Fruit fly (Drosophila melanogaster): Measurements from ENCODE around the gene CG31550.
A peak's percentile ranks its signal among the peaks of the same experiment; 100 is the strongest.

CG31550 gene

DNA sequence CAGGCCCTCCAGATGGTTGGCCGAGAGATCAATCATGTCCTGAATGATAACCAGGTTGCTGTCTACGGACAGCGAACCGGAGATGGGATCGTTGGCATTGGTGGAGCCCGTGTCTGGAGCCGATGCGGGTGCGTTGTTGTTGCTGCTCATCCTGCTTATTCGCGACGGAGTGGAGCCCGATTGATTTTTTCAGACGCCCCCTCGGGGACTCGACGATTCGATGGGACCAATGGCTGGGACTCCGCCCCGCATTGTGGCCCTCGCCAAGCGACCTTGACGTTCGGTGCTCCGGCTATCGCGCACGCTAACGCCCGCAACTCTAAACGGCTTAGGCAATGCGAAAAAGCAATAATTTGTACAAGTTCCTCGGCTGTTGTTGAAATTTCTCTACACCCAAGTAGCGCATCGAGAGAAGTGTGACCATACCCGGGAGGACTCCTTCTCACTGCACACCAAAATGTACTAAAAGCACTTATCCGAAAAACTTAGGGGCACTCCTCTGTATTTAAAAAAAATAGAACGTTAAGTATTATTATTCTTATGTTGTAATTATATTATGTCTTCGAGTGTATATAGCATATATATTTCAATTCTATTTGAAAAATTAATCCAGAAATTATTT is 1.7 kb upstream of the CG31550 start, which contains the start of gene ksr (continued):
- TF ChIP-seq HLH54F (GFP tag; optimal IDR thresholded peaks at IDR 0.05) (no peak), CG10267 (tag; optimal IDR thresholded peaks at IDR 0.05) (peak; percentile 74), slbo (GFP tag; IDR thresholded peaks at IDR 0.05) (peak; percentile 63), CG10565 (GFP tag; optimal IDR thresholded peaks at IDR 0.05) (no peak), sna (GFP tag; IDR thresholded peaks at IDR 0.05; ENCODE audit: partially characterized antibody) (peak; percentile 14; the same call in 1 of the 2 replicates), hkb (optimal IDR thresholded peaks at IDR 0.05) (no peak), hkb (GFP tag; IDR thresholded peaks at IDR 0.05) (0 out of 2 replicates have a peak, but pooled peaks have one; percentile 19), CG13894 (tag; optimal IDR thresholded peaks at IDR 0.05) (no peak), CG1233 (GFP tag; optimal IDR thresholded peaks at IDR 0.05) (no peak), Scr (GFP tag; IDR thresholded peaks at IDR 0.05; ENCODE audit: partially characterized antibody) (0 out of 2 replicates have a peak, but pooled peaks have one; percentile 11), Nf-YB (GFP tag; optimal IDR thresholded peaks at IDR 0.05) (no peak), Rfx (GFP tag; IDR thresholded peaks at IDR 0.05) (peak; percentile 17; the same call in 1 of the 2 replicates), trh (GFP tag; optimal IDR thresholded peaks at IDR 0.05) (no peak), pb (GFP tag; optimal IDR thresholded peaks at IDR 0.05) (no peak), CG4360 (GFP tag; IDR thresholded peaks at IDR 0.05) (peak; percentile 27; the same call in 1 of the 2 replicates), hb (GFP tag; IDR thresholded peaks at IDR 0.05; ENCODE audit: partially characterized antibody) (0 out of 3 replicates have a peak, but pooled peaks have one; percentile 17), HLH4C (GFP tag; IDR thresholded peaks at IDR 0.05; ENCODE audit: partially characterized antibody) (peak; percentile 35; the same call in 1 of the 3 replicates), CG13287 (GFP tag; IDR thresholded peaks at IDR 0.05; ENCODE audit: partially characterized antibody) (peak; percentile 21; the same call in 1 of the 2 replicates), CG42726 (GFP tag; IDR thresholded peaks at IDR 0.05; ENCODE audit: partially characterized antibody) (peak; percentile 57; the same call in 1 of the 2 replicates), dmrt11E (tag; optimal IDR thresholded peaks at IDR 0.05) (peak; percentile 50), CG12219 (GFP tag; optimal IDR thresholded peaks at IDR 0.05) (no peak), MESR4 (GFP tag; optimal IDR thresholded peaks at IDR 0.05) (peak; percentile 98), CG2116 (GFP tag; optimal IDR thresholded peaks at IDR 0.05) (peak; percentile 19), Jarid2 (GFP tag; optimal IDR thresholded peaks at IDR 0.05) (peak; percentile 2), Ada2b (GFP tag; IDR thresholded peaks at IDR 0.05) (no peak), CG13624 (GFP tag; optimal IDR thresholded peaks at IDR 0.05) (no peak), phol (tag; optimal IDR thresholded peaks at IDR 0.05) (peak; percentile 43), Xrp1 (GFP tag; IDR thresholded peaks at IDR 0.05) (peak; percentile 38; the same call in 1 of the 2 replicates), CG17328 (GFP tag; IDR thresholded peaks at IDR 0.05) (peak; percentile 36; the same call in 1 of the 2 replicates), CG14050 (GFP tag; IDR thresholded peaks at IDR 0.05) (peak; percentile 16; the same call in 1 of the 3 replicates), ci (GFP tag; IDR thresholded peaks at IDR 0.05) (peak; percentile 38; the same call in 1 of the 3 replicates), lola (GFP tag; optimal IDR thresholded peaks at IDR 0.05) (peak in 1 of 3 experiments; percentile 29), sens (GFP tag) (peak; percentile 74), onecut (GFP tag; IDR thresholded peaks at IDR 0.05) (peak; percentile 80), Neu2 (GFP tag; optimal IDR thresholded peaks at IDR 0.05; ENCODE audit: borderline replicate concordance) (no peak), ssp (GFP tag; IDR thresholded peaks at IDR 0.05) (peak; percentile 45), Dll (GFP tag; IDR thresholded peaks at IDR 0.05; ENCODE audit: partially characterized antibody) (0 out of 4 replicates have a peak, but pooled peaks have one; percentile 18), CG7963 (GFP tag; IDR thresholded peaks at IDR 0.05; ENCODE audit: partially characterized antibody) (0 out of 3 replicates have a peak, but pooled peaks have one; percentile 6), CG15514 (GFP tag; optimal IDR thresholded peaks at IDR 0.05) (peak; percentile 19), Stat92E (GFP tag; optimal IDR thresholded peaks at IDR 0.05) (peak in 1 of 3 experiments; percentile 9), dpn (GFP tag; optimal IDR thresholded peaks at IDR 0.05) (peak in 1 of 2 experiments; percentile 10), Fer1 (GFP tag; optimal IDR thresholded peaks at IDR 0.05) (peak; percentile 28), grau (tag; optimal IDR thresholded peaks at IDR 0.05) (peak; percentile 51), CG34422 (GFP tag; IDR thresholded peaks at IDR 0.05) (peak; percentile 38; the same call in 1 of the 3 replicates), CG12659 (GFP tag; optimal IDR thresholded peaks at IDR 0.05) (peak; percentile 15), CG11504 (tag; optimal IDR thresholded peaks at IDR 0.05) (no peak), CG12391 (tag; optimal IDR thresholded peaks at IDR 0.05) (peak; percentile 60)

All from whole organism, embryonic.